Fruit fly (Drosophila melanogaster) whole organism, wandering third instar larva: ENCODE data around the gene Cog3.

Source experiments
- CG32264 ChIP-seq: fragments of 200-800 bp; sonication (Bioruptor generic); optimal IDR thresholded peaks from 2 replicates; lab custom pipeline; 2016; ENCODE audit warnings: missing biosample characterization, missing genetic modification characterization
- CG9705 ChIP-seq: fragments of 200-800 bp; sonication (Bioruptor generic); optimal IDR thresholded peaks from 2 replicates; lab custom pipeline; 2018; ENCODE audit warnings: missing biosample characterization, mild to moderate bottlenecking, missing genetic modification characterization
- Dfd ChIP-seq: fragments of >200 bp; optimal IDR thresholded peaks from 2 replicates; lab custom pipeline; 2017; ENCODE audit warnings: missing biosample characterization, missing genetic modification characterization
- Dif ChIP-seq: fragments of 200-275, 200-300 bp; sonication (Bioruptor generic); optimal IDR thresholded peaks from 2 replicates; lab custom pipeline; 2018; ENCODE audit warnings: missing biosample characterization, missing genetic modification characterization; ENCODE audit not compliant: partially characterized antibody
- HLH106 ChIP-seq: fragments of 200-800 bp; optimal IDR thresholded peaks from 3 replicates; lab custom pipeline; 2019; ENCODE audit warnings: missing biosample characterization, mild to moderate bottlenecking, missing genetic modification characterization, moderate library complexity
- Hnf4 ChIP-seq: fragments of 200-800 bp; sonication (Bioruptor generic); optimal IDR thresholded peaks from 2 replicates; lab custom pipeline; 2016; ENCODE audit warnings: missing biosample characterization, mild to moderate bottlenecking, missing genetic modification characterization
- Hr78 ChIP-seq: fragments of >200 bp; optimal IDR thresholded peaks from 2 replicates; lab custom pipeline; 2017; ENCODE audit warnings: missing biosample characterization, missing genetic modification characterization
- Jra ChIP-seq: sonication (Bioruptor generic); optimal IDR thresholded peaks from 2 replicates; lab custom pipeline; 2016; ENCODE audit warnings: missing biosample characterization, missing genetic modification characterization
- Mio ChIP-seq: sonication (Bioruptor generic); optimal IDR thresholded peaks from 2 replicates; lab custom pipeline; 2016; ENCODE audit warnings: missing biosample characterization, missing genetic modification characterization
- Myc ChIP-seq: fragments of >200 bp; optimal IDR thresholded peaks from 2 replicates; lab custom pipeline; 2017
- N ChIP-seq: fragments of >200 bp; optimal IDR thresholded peaks from 2 replicates; lab custom pipeline; 2018; ENCODE audit warnings: missing biosample characterization, missing external identifiers, missing genetic modification characterization
- OdsH ChIP-seq: fragments of 200-800 bp; sonication (Bioruptor generic); optimal IDR thresholded peaks from 2 replicates; lab custom pipeline; 2016; ENCODE audit warnings: missing biosample characterization, mild to moderate bottlenecking, missing genetic modification characterization
- Rel ChIP-seq, 2 experiments: fragments of 200-800 bp; sonication (Bioruptor generic) in 1 of 2; optimal IDR thresholded peaks; 2 replicates in 1 of 2; 3 replicates in 1 of 2; lab custom pipeline; 2016 to 2019; ENCODE audit warnings: mild to moderate bottlenecking in 2 of 2, missing biosample characterization in 2 of 2, missing genetic modification characterization in 2 of 2, moderate library complexity in 1 of 2
- Sp1 ChIP-seq: fragments of 200-800 bp; sonication (Bioruptor generic); optimal IDR thresholded peaks from 3 replicates; lab custom pipeline; 2019; ENCODE audit warnings: missing biosample characterization, mild to moderate bottlenecking, missing genetic modification characterization, moderate library complexity
- Vsx2 ChIP-seq: fragments of 200-300, 225-300 bp; sonication (Bioruptor generic); optimal IDR thresholded peaks from 2 replicates; lab custom pipeline; 2018; ENCODE audit warnings: missing biosample characterization, missing genetic modification characterization; ENCODE audit not compliant: partially characterized antibody
- br ChIP-seq: fragments of 200-800 bp; sonication (Bioruptor generic); optimal IDR thresholded peaks from 2 replicates; lab custom pipeline; 2016; ENCODE audit warnings: missing biosample characterization, missing genetic modification characterization
- brk ChIP-seq: fragments of 200-800 bp; sonication (Bioruptor generic); optimal IDR thresholded peaks from 2 replicates; lab custom pipeline; 2016; ENCODE audit warnings: missing biosample characterization, mild to moderate bottlenecking, missing genetic modification characterization
- dl ChIP-seq, 2 experiments: fragments of 175-275, 200-275 bp in 1 of 2; fragments of 200-275 bp in 1 of 2; sonication (Bioruptor generic); optimal IDR thresholded peaks; lab custom pipeline; 2018; ENCODE audit warnings: mild to moderate bottlenecking in 2 of 2, missing biosample characterization in 2 of 2, missing genetic modification characterization in 2 of 2, moderate library complexity in 2 of 2; ENCODE audit not compliant: partially characterized antibody in 2 of 2, insufficient read depth in 1 of 2
- dmrt93B ChIP-seq: fragments of 200-800 bp; sonication (Bioruptor generic); optimal IDR thresholded peaks from 2 replicates; lab custom pipeline; 2018; ENCODE audit warnings: missing biosample characterization, mild to moderate bottlenecking, missing genetic modification characterization
- ey ChIP-seq: fragments of 200-800 bp; sonication (Bioruptor generic); optimal IDR thresholded peaks from 2 replicates; lab custom pipeline; 2016; ENCODE audit warnings: missing biosample characterization, missing genetic modification characterization
- foxo ChIP-seq, 2 experiments: fragments of 200-800 bp; sonication (Bioruptor generic); optimal IDR thresholded peaks; 2 replicates in 1 of 2; 3 replicates in 1 of 2; lab custom pipeline; 2016 to 2017; ENCODE audit warnings: missing biosample characterization in 2 of 2, missing genetic modification characterization in 2 of 2
- h ChIP-seq: fragments of 200-800 bp; sonication (Bioruptor generic); optimal IDR thresholded peaks from 3 replicates; lab custom pipeline; 2016; ENCODE audit warnings: missing biosample characterization, mild to moderate bottlenecking, missing genetic modification characterization
- jim ChIP-seq: fragments of 175-275, 200-325 bp; sonication (Bioruptor generic); optimal IDR thresholded peaks from 2 replicates; lab custom pipeline; 2016; ENCODE audit warnings: missing biosample characterization, mild to moderate bottlenecking, missing genetic modification characterization
- pan ChIP-seq: fragments of >200 bp; optimal IDR thresholded peaks from 2 replicates; lab custom pipeline; 2017
- psq ChIP-seq: fragments of 200-800 bp; sonication (Bioruptor generic); optimal IDR thresholded peaks from 3 replicates; lab custom pipeline; 2017; ENCODE audit warnings: missing biosample characterization, mild to moderate bottlenecking, missing genetic modification characterization, moderate library complexity
- rgr ChIP-seq: fragments of 200-800 bp; sonication (Bioruptor generic); optimal IDR thresholded peaks from 3 replicates; lab custom pipeline; 2016; ENCODE audit warnings: missing biosample characterization, mild to moderate bottlenecking, missing genetic modification characterization
- sv ChIP-seq: fragments of 200-800 bp; sonication (Bioruptor generic); optimal IDR thresholded peaks from 3 replicates; lab custom pipeline; 2016; ENCODE audit warnings: missing biosample characterization, missing genetic modification characterization

Cog3 gene

dm6 chr2L:3457007-3457406 lies at the start of gene Cog3, which contains the start of gene Sec5:
Gene Cog3, minus strand, starts transcription at chr2L:3457064.
Gene Sec5, plus strand, starts transcription at chr2L:3457302.
- TF ChIP-seq psq (GFP tag; lab: Kevin White, UChicago), result peak; percentile 70
- no peak for TF ChIP-seq h (GFP tag; lab: Kevin White, UChicago)
- TF ChIP-seq CG9705, result peak; percentile 84
- TF ChIP-seq Myc (lab: Kevin White, UChicago), result peak; percentile 100
- TF ChIP-seq HLH106 (tag; lab: Kevin White, UChicago), result peak; percentile 86
- no peak for TF ChIP-seq dl (GFP tag; optimal IDR thresholded peaks at IDR 0.05; lab: Kevin White, UChicago; ENCODE audit: insufficient read depth in 1 of 2, partially characterized antibody in 2 of 2)
- TF ChIP-seq sv (GFP tag; lab: Kevin White, UChicago), result peak; percentile 47
- peak; percentile 49 for TF ChIP-seq OdsH (GFP tag; lab: Kevin White, UChicago)
- TF ChIP-seq Dfd, result no peak
- TF ChIP-seq Rel (GFP tag; optimal IDR thresholded peaks at IDR 0.05; lab: Kevin White, UChicago), result no peak
- peak; percentile 65 for TF ChIP-seq Rel (tag; optimal IDR thresholded peaks at IDR 0.05; lab: Kevin White, UChicago)
- TF ChIP-seq ey (GFP tag; lab: Kevin White, UChicago), result peak; percentile 9
- peak; percentile 77 for TF ChIP-seq rgr (GFP tag; lab: Kevin White, UChicago)
- TF ChIP-seq Vsx2 (GFP tag; lab: Kevin White, UChicago), result no peak
- TF ChIP-seq Sp1 (GFP tag; lab: Kevin White, UChicago), result peak; percentile 81

dm6 chr2L:3506322-3506721 lies 49.5 kb upstream of the Cog3 start:
- TF ChIP-seq h (GFP tag; lab: Kevin White, UChicago), result no peak
- no peak for TF ChIP-seq HLH106 (tag; lab: Kevin White, UChicago)
- TF ChIP-seq Hr78, result no peak
- no peak for TF ChIP-seq brk (GFP tag; lab: Kevin White, UChicago)
- TF ChIP-seq psq (GFP tag; lab: Kevin White, UChicago), result no peak
- TF ChIP-seq sv (GFP tag; lab: Kevin White, UChicago), result no peak
- no peak for TF ChIP-seq dl (GFP tag; optimal IDR thresholded peaks at IDR 0.05; lab: Kevin White, UChicago; ENCODE audit: insufficient read depth in 1 of 2, partially characterized antibody in 2 of 2)
- no peak for TF ChIP-seq Myc (lab: Kevin White, UChicago)
- no peak for TF ChIP-seq jim
- TF ChIP-seq Dif (GFP tag; lab: Kevin White, UChicago), result no peak

DNA sequence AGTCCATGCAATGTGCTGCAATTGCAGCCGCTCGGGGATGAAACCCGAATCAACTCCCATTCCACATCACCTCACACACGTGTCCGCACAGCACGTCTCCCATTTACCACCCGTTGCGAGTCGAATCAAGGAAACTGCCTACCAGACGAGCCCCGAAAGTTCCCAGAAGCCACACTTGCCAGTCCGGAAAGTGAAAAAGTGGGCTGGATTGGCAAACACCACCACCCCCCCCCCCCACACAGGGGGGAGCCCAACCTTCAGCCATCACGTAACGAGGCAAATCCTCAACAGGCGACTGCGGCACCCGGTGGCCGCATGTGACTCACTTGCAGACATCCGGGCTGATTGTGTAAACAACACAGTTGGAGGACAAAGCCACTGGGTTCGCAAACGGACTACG lies 48.0 kb upstream of the Cog3 start:
- TF ChIP-seq psq (GFP tag; lab: Kevin White, UChicago) (no peak), N (GFP tag; lab: Kevin White, UChicago) (no peak), Mio (GFP tag; lab: Kevin White, UChicago) (no peak), Sp1 (GFP tag; lab: Kevin White, UChicago) (no peak), dl (GFP tag; optimal IDR thresholded peaks at IDR 0.05; lab: Kevin White, UChicago; ENCODE audit: insufficient read depth in 1 of 2, partially characterized antibody in 2 of 2) (no peak)

DNA sequence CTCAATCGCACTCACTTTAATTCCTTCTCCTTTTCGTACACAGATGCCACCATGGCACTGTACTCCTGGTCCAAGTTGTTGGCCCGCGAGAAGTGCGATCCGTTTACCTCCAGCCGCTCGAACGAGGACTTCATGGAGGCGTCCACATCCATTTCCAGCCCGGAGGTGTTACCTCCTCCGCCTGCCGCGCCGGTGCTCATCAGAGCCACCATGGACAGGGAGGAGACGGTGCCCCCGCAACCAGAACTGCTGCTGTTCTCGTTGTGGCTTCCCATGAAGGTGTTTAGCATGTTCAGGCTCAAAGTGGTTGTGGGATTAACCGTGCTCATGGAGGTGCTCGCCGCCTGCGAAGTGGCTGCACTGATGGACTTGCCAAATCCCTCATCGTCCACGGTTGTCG lies 38.6 kb upstream of the Cog3 start:
- no peak for TF ChIP-seq dmrt93B
- TF ChIP-seq N (GFP tag; lab: Kevin White, UChicago), result no peak
- TF ChIP-seq Hr78, result no peak
- no peak for TF ChIP-seq pan (lab: Kevin White, UChicago)
- TF ChIP-seq foxo (GFP tag; optimal IDR thresholded peaks at IDR 0.05; lab: Kevin White, UChicago), result no peak
- no peak for TF ChIP-seq br (GFP tag; lab: Kevin White, UChicago)
- TF ChIP-seq Vsx2 (GFP tag; lab: Kevin White, UChicago), result no peak
- TF ChIP-seq CG32264 (GFP tag; lab: Kevin White, UChicago), result no peak
- TF ChIP-seq CG9705, result no peak
- TF ChIP-seq Dif (GFP tag; lab: Kevin White, UChicago), result no peak
- no peak for TF ChIP-seq ey (GFP tag; lab: Kevin White, UChicago)
- TF ChIP-seq OdsH (GFP tag; lab: Kevin White, UChicago), result no peak
- TF ChIP-seq Hnf4, result no peak

DNA sequence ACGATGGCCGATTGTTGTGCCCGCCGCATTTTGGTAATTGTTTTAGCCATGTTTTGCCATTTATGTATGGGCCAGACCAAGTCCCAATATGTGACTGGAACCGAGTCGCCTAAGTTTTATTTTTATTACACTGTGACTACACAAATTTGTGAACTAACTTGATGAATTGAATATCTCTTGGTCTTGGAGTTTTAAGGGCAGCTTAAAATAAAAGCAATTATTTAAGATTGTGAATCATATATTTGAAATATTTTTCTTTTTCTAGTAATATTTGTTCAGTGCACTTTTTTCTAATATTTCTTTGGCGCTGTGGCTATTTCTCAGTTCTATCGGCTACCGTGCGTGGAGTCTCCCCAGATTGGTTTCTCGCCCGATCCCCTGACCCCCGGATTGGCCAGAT lies 36.6 kb upstream of the Cog3 start:
- TF ChIP-seq pan (lab: Kevin White, UChicago) (no peak), jim (no peak), Hr78 (no peak), Hnf4 (no peak), Rel (GFP tag; optimal IDR thresholded peaks at IDR 0.05; lab: Kevin White, UChicago) (no peak), Rel (tag; optimal IDR thresholded peaks at IDR 0.05; lab: Kevin White, UChicago) (no peak)

DNA sequence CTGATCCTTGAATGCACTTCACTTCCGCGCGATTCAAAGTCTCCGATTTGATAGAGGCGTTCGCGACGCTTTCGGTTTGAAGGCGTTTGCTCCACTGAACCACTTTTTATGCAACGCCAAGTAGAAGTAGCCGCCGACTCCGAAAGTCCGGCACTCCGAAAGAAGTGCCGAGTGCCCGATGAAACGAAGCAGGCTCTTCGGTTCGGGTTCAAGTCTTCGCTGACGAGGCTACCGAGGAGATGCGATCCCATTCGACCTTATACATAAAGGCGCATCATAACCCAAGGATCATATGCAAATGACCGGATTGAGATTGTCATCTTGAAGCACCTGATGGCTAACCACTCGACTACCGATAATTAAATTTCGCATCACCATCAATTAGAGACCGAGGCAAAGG lies 34.1 kb upstream of the Cog3 start, which contains the start of gene CG15414:
Gene CG15414 (minus strand): TSS at position 101 of the 400 bp plus-strand sequence.
- TF ChIP-seq foxo (GFP tag; optimal IDR thresholded peaks at IDR 0.05; lab: Kevin White, UChicago), result no peak
- no peak for TF ChIP-seq br (GFP tag; lab: Kevin White, UChicago)
- TF ChIP-seq OdsH (GFP tag; lab: Kevin White, UChicago), result no peak
- TF ChIP-seq Hnf4, result no peak
- no peak for TF ChIP-seq CG9705
- no peak for TF ChIP-seq dmrt93B
- TF ChIP-seq rgr (GFP tag; lab: Kevin White, UChicago), result no peak
- TF ChIP-seq dl (GFP tag; optimal IDR thresholded peaks at IDR 0.05; lab: Kevin White, UChicago; ENCODE audit: insufficient read depth in 1 of 2, partially characterized antibody in 2 of 2), result no peak
- TF ChIP-seq Jra (GFP tag; lab: Kevin White, UChicago), result no peak
